Worm (Caenorhabditis elegans) whole organism, young adult: ENCODE measurements around the gene Y94H6A.3.
A peak's percentile ranks its signal among the peaks of the same experiment; 100 is the strongest.

Experiments
- B0261.1 ChIP-seq: sonication (generic microtip); optimal IDR thresholded peaks from 2 replicates; lab custom pipeline; 2016; ENCODE audit warnings: mild to moderate bottlenecking, missing genetic modification characterization, moderate library complexity, missing compliant biosample characterization
- B0336.3 ChIP-seq: fragments of 200-800 bp; sonication (Bioruptor generic); IDR thresholded peaks from 2 replicates; pipeline ENCODE4 v1.3.6; 2022; ENCODE audit warnings: missing genetic modification characterization, missing compliant biosample characterization
- C17E4.6 ChIP-seq: fragments of 200-800 bp; sonication (Bioruptor generic); IDR thresholded peaks from 2 replicates; pipeline ENCODE4 v1.3.6; 2022; ENCODE audit warnings: missing genetic modification reagents, missing genetic modification characterization, missing compliant biosample characterization
- D2030.7 ChIP-seq: fragments of 200-800 bp; sonication (Bioruptor generic); IDR thresholded peaks from 2 replicates; pipeline ENCODE4 v1.3.6; 2022; ENCODE audit warnings: missing genetic modification reagents, missing genetic modification characterization, missing compliant biosample characterization
- F33H1.4 ChIP-seq: fragments of 200-800 bp; sonication (Bioruptor generic); IDR thresholded peaks from 2 replicates; pipeline ENCODE4 v1.3.6; 2022; ENCODE audit warnings: missing genetic modification reagents, missing genetic modification characterization, missing compliant biosample characterization
- F57A8.1 ChIP-seq: fragments of 200-800 bp; sonication (Bioruptor generic); optimal IDR thresholded peaks from 2 replicates; lab custom pipeline; 2018; ENCODE audit warnings: mild to moderate bottlenecking, missing genetic modification characterization, moderate library complexity, missing compliant biosample characterization
- Y53G8AR.9 ChIP-seq: fragments of 200-800 bp; sonication (Bioruptor generic); conservative IDR thresholded peaks from 2 replicates; pipeline ENCODE4 v1.3.6; 2022; ENCODE audit warnings: missing genetic modification reagents, missing genetic modification characterization, missing compliant biosample characterization
- Y67H2A.10 ChIP-seq: fragments of 200-800 bp; sonication (Bioruptor generic); conservative IDR thresholded peaks from 2 replicates; pipeline ENCODE4 v1.3.6; 2022; ENCODE audit warnings: missing genetic modification reagents, missing genetic modification characterization, missing compliant biosample characterization
- Y79H2A.3 ChIP-seq: fragments of 200-800 bp; sonication (Bioruptor generic); conservative IDR thresholded peaks from 2 replicates; pipeline ENCODE4 v1.3.6; 2022; ENCODE audit warnings: missing genetic modification reagents, missing genetic modification characterization, missing compliant biosample characterization
- akir-1 ChIP-seq: fragments of 200-800 bp; sonication (Bioruptor generic); optimal IDR thresholded peaks from 2 replicates; lab custom pipeline; 2018; ENCODE audit warnings: mild to moderate bottlenecking, missing genetic modification characterization, moderate library complexity, missing compliant biosample characterization
- attf-3 ChIP-seq: fragments of 200-800 bp; sonication (Bioruptor generic); conservative IDR thresholded peaks from 2 replicates; pipeline ENCODE4 v1.3.6; 2022; ENCODE audit warnings: missing genetic modification reagents, missing genetic modification characterization, missing compliant biosample characterization
- attf-5 ChIP-seq: fragments of 200-800 bp; sonication (Bioruptor generic); optimal IDR thresholded peaks from 2 replicates; lab custom pipeline; 2018; ENCODE audit warnings: mild to moderate bottlenecking, missing genetic modification characterization, missing compliant biosample characterization
- bed-1 ChIP-seq: fragments of 200-800 bp; sonication (Bioruptor generic); IDR thresholded peaks from 2 replicates; pipeline ENCODE4 v1.3.6; 2022; ENCODE audit warnings: missing genetic modification reagents, missing genetic modification characterization, missing compliant biosample characterization
- ceh-40 ChIP-seq: fragments of 200-800 bp; sonication (Bioruptor generic); IDR thresholded peaks from 2 replicates; pipeline ENCODE4 v1.3.6; 2022; ENCODE audit warnings: missing genetic modification characterization, missing compliant biosample characterization
- ceh-91 ChIP-seq: fragments of 200-800 bp; sonication (Bioruptor generic); IDR thresholded peaks from 2 replicates; pipeline ENCODE4 v1.3.6; 2022; ENCODE audit warnings: missing genetic modification reagents, missing genetic modification characterization, missing compliant biosample characterization
- dpff-1 ChIP-seq: sonication (generic microtip); optimal IDR thresholded peaks from 2 replicates; lab custom pipeline; 2017; ENCODE audit warnings: mild to moderate bottlenecking, missing genetic modification characterization, missing compliant biosample characterization
- egl-18 ChIP-seq: fragments of 200-800 bp; sonication (Bioruptor generic); IDR thresholded peaks from 2 replicates; pipeline ENCODE4 v1.3.6; 2022; ENCODE audit warnings: missing genetic modification reagents, missing genetic modification characterization, missing compliant biosample characterization
- egl-44 ChIP-seq: fragments of 200-800 bp; sonication (Bioruptor generic); IDR thresholded peaks from 2 replicates; pipeline ENCODE4 v1.3.6; 2022; ENCODE audit warnings: missing genetic modification reagents, missing genetic modification characterization, missing compliant biosample characterization
- ekl-4 ChIP-seq: fragments of 200-800 bp; sonication (Bioruptor generic); IDR thresholded peaks from 2 replicates; pipeline ENCODE4 v1.3.6; 2022; ENCODE audit warnings: missing genetic modification reagents, missing genetic modification characterization, missing compliant biosample characterization
- ets-4 ChIP-seq: fragments of 200-800 bp; sonication (Bioruptor generic); optimal IDR thresholded peaks from 2 replicates; lab custom pipeline; 2018; ENCODE audit warnings: mild to moderate bottlenecking, missing genetic modification characterization, missing compliant biosample characterization
- him-1 ChIP-seq: sonication (generic microtip); optimal IDR thresholded peaks from 2 replicates; lab custom pipeline; 2016; ENCODE audit warnings: missing genotype, missing genetic modification reagents, missing genetic modification characterization, missing compliant biosample characterization
- hmg-20 ChIP-seq: fragments of 200-800 bp; sonication (Bioruptor generic); IDR thresholded peaks from 2 replicates; pipeline ENCODE4 v1.3.6; 2022; ENCODE audit warnings: missing genetic modification reagents, missing genetic modification characterization, missing compliant biosample characterization
- let-526 ChIP-seq: fragments of 200-800 bp; sonication (Bioruptor generic); IDR thresholded peaks from 2 replicates; pipeline ENCODE4 v1.3.6; 2022; ENCODE audit warnings: missing genetic modification reagents, missing genetic modification characterization, missing compliant biosample characterization
- lin-40 ChIP-seq: sonication (generic microtip); optimal IDR thresholded peaks from 2 replicates; lab custom pipeline; 2016; ENCODE audit warnings: missing genetic modification characterization, mild to moderate bottlenecking, missing compliant biosample characterization, missing genotype, missing genetic modification reagents
- lir-1 ChIP-seq: fragments of 200-800 bp; sonication (Bioruptor generic); conservative IDR thresholded peaks from 2 replicates; pipeline ENCODE4 v1.3.6; 2022; ENCODE audit warnings: missing genetic modification reagents, missing genetic modification characterization, missing compliant biosample characterization
- lsl-1 ChIP-seq: fragments of 200-800 bp; sonication (Bioruptor generic); optimal IDR thresholded peaks from 2 replicates; lab custom pipeline; 2018; ENCODE audit warnings: mild to moderate bottlenecking, missing genetic modification characterization, moderate library complexity, missing compliant biosample characterization
- madf-10 ChIP-seq: sonication (generic microtip); optimal IDR thresholded peaks from 2 replicates; lab custom pipeline; 2016; ENCODE audit warnings: mild to moderate bottlenecking, missing genetic modification characterization, missing compliant biosample characterization
- madf-8 ChIP-seq: fragments of 200-800 bp; sonication (Bioruptor generic); conservative IDR thresholded peaks from 2 replicates; pipeline ENCODE4 v1.3.6; 2022; ENCODE audit warnings: missing genetic modification reagents, missing genetic modification characterization, missing compliant biosample characterization
- mel-28 ChIP-seq: sonication (generic microtip); optimal IDR thresholded peaks from 2 replicates; lab custom pipeline; 2016; ENCODE audit warnings: borderline replicate concordance, mild to moderate bottlenecking, missing genetic modification characterization, missing compliant biosample characterization
- mes-4 ChIP-seq: sonication (generic microtip); optimal IDR thresholded peaks from 2 replicates; lab custom pipeline; 2016; ENCODE audit warnings: missing genotype, missing genetic modification characterization, missing compliant biosample characterization
- nfyb-1 ChIP-seq: fragments of 200-800 bp; sonication (Bioruptor generic); IDR thresholded peaks from 2 replicates; pipeline ENCODE4 v1.3.6; 2022; ENCODE audit warnings: missing genetic modification reagents, missing genetic modification characterization, missing compliant biosample characterization
- nhr-120 ChIP-seq: fragments of 200-800 bp; sonication (Bioruptor generic); IDR thresholded peaks from 2 replicates; pipeline ENCODE4 v1.3.6; 2022; ENCODE audit warnings: missing genetic modification characterization, missing compliant biosample characterization
- nhr-179 ChIP-seq: sonication (generic microtip); optimal IDR thresholded peaks from 2 replicates; lab custom pipeline; 2016; ENCODE audit warnings: mild to moderate bottlenecking, missing genetic modification characterization, missing compliant biosample characterization
- nhr-27 ChIP-seq: fragments of 200-800 bp; sonication (Bioruptor generic); optimal IDR thresholded peaks from 2 replicates; lab custom pipeline; 2018; ENCODE audit warnings: mild to moderate bottlenecking, missing genetic modification characterization, moderate library complexity, missing compliant biosample characterization
- nhr-90 ChIP-seq: sonication (generic microtip); optimal IDR thresholded peaks from 2 replicates; lab custom pipeline; 2016; ENCODE audit warnings: missing genotype, mild to moderate bottlenecking, missing genetic modification characterization, missing compliant biosample characterization
- rec-8 ChIP-seq, 2 experiments: sonication (generic microtip); optimal IDR thresholded peaks; 2 replicates each; lab custom pipeline; 2016; ENCODE audit warnings: mild to moderate bottlenecking in 2 of 2, missing genetic modification characterization in 2 of 2, missing genetic modification reagents in 2 of 2, missing genotype in 2 of 2, missing biosample characterization in 1 of 2, missing compliant biosample characterization in 1 of 2, moderate library complexity in 1 of 2
- sdz-38 ChIP-seq: sonication (generic microtip); optimal IDR thresholded peaks from 2 replicates; lab custom pipeline; 2016; ENCODE audit warnings: missing genotype, missing genetic modification characterization, missing compliant biosample characterization
- snpc-3.4 ChIP-seq: sonication (generic microtip); optimal IDR thresholded peaks from 2 replicates; lab custom pipeline; 2017; ENCODE audit warnings: missing genetic modification characterization, mild to moderate bottlenecking, missing compliant biosample characterization, antibody characterized with exemption, moderate library complexity, missing genotype, missing genetic modification reagents
- snpc-4 ChIP-seq, 5 experiments: fragments of 150-350 bp in 1 of 5; sonication (generic microtip) in 4 of 5; optimal IDR thresholded peaks; 2 replicates each; lab custom pipeline; 2014 to 2018; ENCODE audit warnings: missing genetic modification characterization in 5 of 5, missing biosample characterization in 3 of 5, antibody characterized with exemption in 2 of 5, mild to moderate bottlenecking in 2 of 5, missing compliant biosample characterization in 2 of 5, missing genotype in 2 of 5, moderate library complexity in 2 of 5, missing genetic modification reagents in 1 of 5
- somi-1 ChIP-seq: fragments of 200-800 bp; sonication (Bioruptor generic); optimal IDR thresholded peaks from 2 replicates; lab custom pipeline; 2018; ENCODE audit warnings: mild to moderate bottlenecking, missing genetic modification characterization, missing compliant biosample characterization
- sptf-2 ChIP-seq: fragments of 200-800 bp; sonication (Bioruptor generic); optimal IDR thresholded peaks from 2 replicates; lab custom pipeline; 2018; ENCODE audit warnings: mild to moderate bottlenecking, missing genetic modification characterization, missing compliant biosample characterization
- tbx-9 ChIP-seq: sonication (generic microtip); optimal IDR thresholded peaks from 2 replicates; lab custom pipeline; 2016; ENCODE audit warnings: borderline replicate concordance, missing genetic modification characterization, inconsistent platforms, missing compliant biosample characterization
- tlf-1 ChIP-seq: fragments of 200-800 bp; sonication (Bioruptor generic); optimal IDR thresholded peaks from 2 replicates; lab custom pipeline; 2018; ENCODE audit warnings: mild to moderate bottlenecking, missing genetic modification characterization, missing compliant biosample characterization
- unc-130 ChIP-seq: sonication (generic microtip); optimal IDR thresholded peaks from 2 replicates; lab custom pipeline; 2016; ENCODE audit warnings: missing genetic modification reagents, missing genetic modification characterization, missing compliant biosample characterization
- unc-62 ChIP-seq: fragments of 150-350 bp; optimal IDR thresholded peaks from 2 replicates; lab custom pipeline; 2014; ENCODE audit warnings: missing biosample characterization, missing genetic modification reagents, missing genetic modification characterization
- xnd-1 ChIP-seq: sonication (generic microtip); optimal IDR thresholded peaks from 2 replicates; lab custom pipeline; 2016; ENCODE audit warnings: missing genotype, missing genetic modification reagents, missing genetic modification characterization, missing compliant biosample characterization
- ztf-18 ChIP-seq: sonication (generic microtip); optimal IDR thresholded peaks from 2 replicates; lab custom pipeline; 2016; ENCODE audit warnings: missing genotype, mild to moderate bottlenecking, missing genetic modification characterization, missing compliant biosample characterization
- ztf-28 ChIP-seq: fragments of 200-800 bp; sonication (Bioruptor generic); IDR thresholded peaks from 2 replicates; pipeline ENCODE4 v1.3.6; 2022; ENCODE audit warnings: missing genetic modification reagents, missing genetic modification characterization, missing compliant biosample characterization

Y94H6A.3 gene

ce11 chrIV:2725784-2726183 is 49.5 kb downstream of the Y94H6A.3 start, which contains the start of gene ubxn-2 (continued):
- TF ChIP-seq ceh-40 = no peak
- TF ChIP-seq madf-8 (GFP tag; lab: Robert Waterston, UW) = no peak; the same call in 1 of the 2 replicates
- TF ChIP-seq dpff-1 = no peak
- TF ChIP-seq Y53G8AR.9 (GFP tag; lab: Robert Waterston, UW) = peak; percentile 91
- TF ChIP-seq ztf-28 (GFP tag; lab: Robert Waterston, UW) = no peak
- TF ChIP-seq sdz-38 (tag; lab: Kevin White, UChicago) = no peak
- TF ChIP-seq ets-4 (GFP tag; lab: Kevin White, UChicago) = no peak
- peak; percentile 52 for TF ChIP-seq lsl-1 (GFP tag; lab: Kevin White, UChicago)
- TF ChIP-seq hmg-20 (GFP tag; lab: Robert Waterston, UW) = peak; percentile 61; the same call in 1 of the 2 replicates
- TF ChIP-seq let-526 = no peak
- no peak for TF ChIP-seq C17E4.6 (GFP tag; lab: Robert Waterston, UW)
- no peak for TF ChIP-seq B0261.1 (tag; lab: Kevin White, UChicago)
- no peak for TF ChIP-seq unc-62 (GFP tag; lab: Kevin White, UChicago)
- TF ChIP-seq bed-1 (GFP tag; lab: Robert Waterston, UW) = no peak
- TF ChIP-seq Y67H2A.10 (GFP tag; lab: Robert Waterston, UW) = no peak
- 0 out of 2 replicates have a peak, but pooled peaks have one; percentile 19 for TF ChIP-seq ceh-91
- peak; percentile 64 for TF ChIP-seq D2030.7 (GFP tag; lab: Robert Waterston, UW)
- no peak for TF ChIP-seq akir-1 (GFP tag; lab: Kevin White, UChicago)
- TF ChIP-seq him-1 (tag; lab: Kevin White, UChicago) = no peak
- TF ChIP-seq ekl-4 = peak; percentile 29; the same call in 1 of the 2 replicates
- peak; percentile 56 for TF ChIP-seq tlf-1 (GFP tag; lab: Kevin White, UChicago)
- TF ChIP-seq attf-3 (GFP tag; lab: Robert Waterston, UW) = peak; percentile 36
- TF ChIP-seq lin-40 = peak; percentile 85
- TF ChIP-seq sptf-2 = no peak
- no peak for TF ChIP-seq madf-10 (tag; lab: Kevin White, UChicago)
- no peak for TF ChIP-seq egl-44 (GFP tag; lab: Robert Waterston, UW)
- no peak for TF ChIP-seq egl-18
- peak in 1 of 2 experiments; percentile 1 for TF ChIP-seq rec-8 (tag; optimal IDR thresholded peaks at IDR 0.05; lab: Kevin White, UChicago)
- no peak for TF ChIP-seq somi-1 (GFP tag; lab: Kevin White, UChicago)
- TF ChIP-seq attf-5 = peak; percentile 64
- TF ChIP-seq ztf-18 (tag; lab: Kevin White, UChicago) = peak; percentile 96
- no peak for TF ChIP-seq mes-4 (tag; lab: Kevin White, UChicago)
- TF ChIP-seq Y79H2A.3 (GFP tag; lab: Robert Waterston, UW) = no peak
- TF ChIP-seq lir-1 (GFP tag; lab: Robert Waterston, UW) = no peak
- TF ChIP-seq nhr-27 (tag; lab: Kevin White, UChicago) = no peak
- peak; percentile 65 for TF ChIP-seq F33H1.4 (GFP tag; lab: Robert Waterston, UW)
- TF ChIP-seq nhr-90 = no peak
- peak; percentile 34 for TF ChIP-seq xnd-1 (tag; lab: Kevin White, UChicago)
- TF ChIP-seq mel-28 (tag; lab: Kevin White, UChicago) = no peak
- TF ChIP-seq tbx-9 (tag; lab: Kevin White, UChicago) = no peak
- no peak for TF ChIP-seq F57A8.1 (GFP tag; lab: Kevin White, UChicago)
- no peak for TF ChIP-seq nhr-120 (GFP tag; lab: Robert Waterston, UW)
- TF ChIP-seq nfyb-1 (GFP tag; lab: Robert Waterston, UW) = peak; percentile 83
- TF ChIP-seq unc-130 (GFP tag; lab: Kevin White, UChicago) = peak; percentile 19
- no peak for TF ChIP-seq snpc-4 (GFP tag; optimal IDR thresholded peaks at IDR 0.05; lab: Kevin White, UChicago)
- peak in 2 of 4 experiments; percentile 34 to 49 for TF ChIP-seq snpc-4 (tag; optimal IDR thresholded peaks at IDR 0.05; lab: Kevin White, UChicago)
- TF ChIP-seq snpc-3.4 (tag; lab: Kevin White, UChicago) = no peak
- TF ChIP-seq nhr-179 = no peak
- TF ChIP-seq B0336.3 (GFP tag; lab: Robert Waterston, UW) = peak; percentile 73
